Worm (Caenorhabditis elegans): ENCODE results near the gene sri-28.

sri-28 gene

ce11 chrII:3076915-3077314 lies 28.4 kb downstream of the sri-28 start, which contains the start of gene Y25C1A.8:
TSS of gene Y25C1A.8 (minus strand) at chrII:3076959.
- TF ChIP-seq flh-1 (GFP tag; optimal IDR thresholded peaks at IDR 0.05) = no peak
- TF ChIP-seq unc-120 (tag; optimal IDR thresholded peaks at IDR 0.05; ENCODE audit: poor library complexity, severe bottlenecking) = peak; percentile 10
- peak; percentile 68 for TF ChIP-seq ceh-83 (GFP tag; optimal IDR thresholded peaks at IDR 0.05)
- TF ChIP-seq ham-2 (GFP tag; optimal IDR thresholded peaks at IDR 0.05) = peak; percentile 7
- no peak for TF ChIP-seq nhr-76 (tag; optimal IDR thresholded peaks at IDR 0.05)
- TF ChIP-seq ztf-11 (tag; optimal IDR thresholded peaks at IDR 0.05) = no peak
- TF ChIP-seq lsy-2 (tag; optimal IDR thresholded peaks at IDR 0.05) = peak; percentile 99
- peak; percentile 44 for TF ChIP-seq ceh-43 (GFP tag; optimal IDR thresholded peaks at IDR 0.05)
- TF ChIP-seq elt-1 (tag; optimal IDR thresholded peaks at IDR 0.05; ENCODE audit: borderline replicate concordance, insufficient read depth) = peak; percentile 31
- no peak for TF ChIP-seq lin-32 (GFP tag; optimal IDR thresholded peaks at IDR 0.05)
- TF ChIP-seq nhr-237 (tag; optimal IDR thresholded peaks at IDR 0.05) = peak; percentile 26
- TF ChIP-seq mls-2 (tag; optimal IDR thresholded peaks at IDR 0.05) = peak; percentile 44
- TF ChIP-seq lin-13 (tag; optimal IDR thresholded peaks at IDR 0.05) = peak; percentile 70
- TF ChIP-seq sptf-1 (tag; optimal IDR thresholded peaks at IDR 0.05) = peak; percentile 70
- TF ChIP-seq drap-1 (GFP tag; optimal IDR thresholded peaks at IDR 0.05) = peak; percentile 68
- peak; percentile 49 for TF ChIP-seq mep-1 (tag; optimal IDR thresholded peaks at IDR 0.05)
- TF ChIP-seq snpc-4 (tag; optimal IDR thresholded peaks at IDR 0.05) = no peak
- no peak for TF ChIP-seq nhr-28 (tag; optimal IDR thresholded peaks at IDR 0.05)
- TF ChIP-seq nhr-12 (tag; optimal IDR thresholded peaks at IDR 0.05) = no peak
- peak; percentile 30 for TF ChIP-seq unc-62 (GFP tag; optimal IDR thresholded peaks at IDR 0.05)
- TF ChIP-seq unc-39 (tag; optimal IDR thresholded peaks at IDR 0.05) = no peak
- no peak for TF ChIP-seq cnd-1 (tag; optimal IDR thresholded peaks at IDR 0.05)
- no peak for TF ChIP-seq mab-5 (tag; optimal IDR thresholded peaks at IDR 0.05)
- peak; percentile 76 for TF ChIP-seq ces-1 (GFP tag; optimal IDR thresholded peaks at IDR 0.05)
- no peak for TF ChIP-seq hlh-1 (tag; optimal IDR thresholded peaks at IDR 0.05)
- TF ChIP-seq ceh-39 (tag; optimal IDR thresholded peaks at IDR 0.05) = no peak
- TF ChIP-seq zip-8 (tag; optimal IDR thresholded peaks at IDR 0.05) = no peak
- no peak for TF ChIP-seq blmp-1 (tag; optimal IDR thresholded peaks at IDR 0.05)
- peak; percentile 78 for TF ChIP-seq pha-4 (tag; optimal IDR thresholded peaks at IDR 0.05)
- TF ChIP-seq sem-2 (GFP tag; optimal IDR thresholded peaks at IDR 0.05) = no peak
- no peak for TF ChIP-seq nhr-2 (tag; optimal IDR thresholded peaks at IDR 0.05)
- no peak for TF ChIP-seq M03D4.4 (tag; optimal IDR thresholded peaks at IDR 0.05)
- TF ChIP-seq elt-3 (tag; optimal IDR thresholded peaks at IDR 0.05) = no peak
- TF ChIP-seq bed-3 (GFP tag; optimal IDR thresholded peaks at IDR 0.05) = peak; percentile 59
- peak; percentile 20 for TF ChIP-seq tbx-8 (GFP tag; optimal IDR thresholded peaks at IDR 0.05)

- TF ChIP-seq ceh-39 (tag; optimal IDR thresholded peaks at IDR 0.05) (no peak), elt-1 (tag; optimal IDR thresholded peaks at IDR 0.05; ENCODE audit: borderline replicate concordance, insufficient read depth) (no peak), mab-5 (tag; optimal IDR thresholded peaks at IDR 0.05) (no peak), drap-1 (GFP tag; optimal IDR thresholded peaks at IDR 0.05) (no peak), elt-3 (tag; optimal IDR thresholded peaks at IDR 0.05) (no peak), zip-8 (tag; optimal IDR thresholded peaks at IDR 0.05) (no peak), lin-32 (GFP tag; optimal IDR thresholded peaks at IDR 0.05) (no peak), ztf-11 (tag; optimal IDR thresholded peaks at IDR 0.05) (no peak), lsy-2 (tag; optimal IDR thresholded peaks at IDR 0.05) (no peak), lin-13 (tag; optimal IDR thresholded peaks at IDR 0.05) (no peak), ceh-83 (GFP tag; optimal IDR thresholded peaks at IDR 0.05) (no peak), pha-4 (tag; optimal IDR thresholded peaks at IDR 0.05) (no peak), flh-1 (GFP tag; optimal IDR thresholded peaks at IDR 0.05) (no peak), mls-2 (tag; optimal IDR thresholded peaks at IDR 0.05) (no peak), nhr-12 (tag; optimal IDR thresholded peaks at IDR 0.05) (no peak), unc-62 (GFP tag; optimal IDR thresholded peaks at IDR 0.05) (no peak), ces-1 (GFP tag; optimal IDR thresholded peaks at IDR 0.05) (no peak), M03D4.4 (tag; optimal IDR thresholded peaks at IDR 0.05) (no peak)
Observed at ce11 chrII:3078496-3078895, 30.0 kb downstream of the sri-28 start, which contains the start of gene copb-1. TSS of gene copb-1 (plus strand) at chrII:3078796.

ce11 chrII:3087134-3087533 lies 38.7 kb downstream of the sri-28 start:
- TF ChIP-seq mep-1 (tag; optimal IDR thresholded peaks at IDR 0.05) = no peak
- TF ChIP-seq zip-8 (tag; optimal IDR thresholded peaks at IDR 0.05) = no peak
- no peak for TF ChIP-seq flh-1 (GFP tag; optimal IDR thresholded peaks at IDR 0.05)
- TF ChIP-seq sptf-1 (tag; optimal IDR thresholded peaks at IDR 0.05) = no peak
- TF ChIP-seq lin-32 (GFP tag; optimal IDR thresholded peaks at IDR 0.05) = no peak
- no peak for TF ChIP-seq mls-2 (tag; optimal IDR thresholded peaks at IDR 0.05)
- TF ChIP-seq hlh-1 (tag; optimal IDR thresholded peaks at IDR 0.05) = no peak
- TF ChIP-seq ceh-39 (tag; optimal IDR thresholded peaks at IDR 0.05) = no peak
- no peak for TF ChIP-seq nhr-237 (tag; optimal IDR thresholded peaks at IDR 0.05)
- TF ChIP-seq ham-2 (GFP tag; optimal IDR thresholded peaks at IDR 0.05) = no peak
- TF ChIP-seq M03D4.4 (tag; optimal IDR thresholded peaks at IDR 0.05) = no peak
- TF ChIP-seq nhr-12 (tag; optimal IDR thresholded peaks at IDR 0.05) = no peak
- no peak for TF ChIP-seq ceh-83 (GFP tag; optimal IDR thresholded peaks at IDR 0.05)
- TF ChIP-seq lsy-2 (tag; optimal IDR thresholded peaks at IDR 0.05) = no peak
- TF ChIP-seq blmp-1 (tag; optimal IDR thresholded peaks at IDR 0.05) = no peak
